Worm (Caenorhabditis elegans) whole organism, L4/young adult: ENCODE results near the gene npr-12.
A peak's percentile ranks its signal among the peaks of the same experiment; 100 is the strongest.

Experiments used
- W03F9.2 ChIP-seq: fragments of 150-350 bp; optimal IDR thresholded peaks from 2 replicates; lab custom pipeline; 2014; ENCODE audit warnings: missing biosample characterization, missing genetic modification characterization
- dao-5 ChIP-seq: sonication (generic microtip); optimal IDR thresholded peaks from 2 replicates; lab custom pipeline; 2016; ENCODE audit warnings: missing genotype, missing genetic modification characterization, moderate library complexity, missing compliant biosample characterization
- him-1 ChIP-seq: sonication (generic microtip); optimal IDR thresholded peaks from 2 replicates; lab custom pipeline; 2016; ENCODE audit warnings: missing genotype, missing genetic modification reagents, missing genetic modification characterization, missing compliant biosample characterization

npr-12 gene

DNA sequence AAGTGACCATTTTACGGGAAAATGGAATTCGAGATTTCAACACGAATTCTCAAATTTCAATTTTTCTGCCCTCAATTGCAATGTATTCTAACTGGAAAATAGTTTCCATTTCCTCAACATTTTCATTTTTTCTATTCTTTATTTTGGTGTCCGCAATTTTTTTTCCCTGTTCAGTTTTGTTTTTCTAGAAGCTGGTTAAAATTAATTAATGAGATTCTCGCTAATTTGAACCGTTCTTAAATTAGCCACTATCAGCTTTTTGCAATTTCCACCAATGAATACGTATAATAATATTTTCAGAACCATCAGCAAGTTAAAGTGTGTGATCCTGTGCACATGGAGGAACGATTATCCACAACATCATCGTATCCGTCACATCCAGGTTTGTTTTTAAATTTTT, 19.9 kb upstream of the npr-12 start, which contains the start of gene jnk-1:
TSS of gene jnk-1 (plus strand) at position 301 of the 400 bp plus-strand sequence.
- no peak for TF ChIP-seq dao-5 (tag; lab: Kevin White, UChicago)
- no peak for TF ChIP-seq W03F9.2 (tag; lab: Kevin White, UChicago)
- no peak for TF ChIP-seq him-1 (tag; lab: Kevin White, UChicago)

DNA sequence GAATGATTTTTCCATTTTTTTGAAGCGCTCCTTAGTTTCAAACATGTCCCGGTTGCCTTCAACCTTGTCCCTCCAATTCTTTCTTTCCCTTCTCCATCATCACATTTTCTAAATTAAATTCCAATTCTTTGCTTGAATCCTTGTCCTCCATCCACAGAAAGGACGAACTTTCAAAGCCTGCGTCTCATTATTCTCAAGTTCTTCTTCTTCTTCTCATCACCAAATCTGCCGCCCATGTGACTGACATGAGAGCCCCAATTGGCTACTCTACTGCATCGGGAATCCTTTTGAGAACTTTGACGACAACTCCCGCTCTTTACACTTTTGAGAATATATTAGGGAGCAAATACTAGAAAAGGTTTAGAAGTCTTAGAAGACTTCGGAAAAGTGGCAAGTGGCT, 19.2 kb upstream of the npr-12 start:
- no peak for TF ChIP-seq him-1 (tag; lab: Kevin White, UChicago)
- no peak for TF ChIP-seq W03F9.2 (tag; lab: Kevin White, UChicago)

DNA sequence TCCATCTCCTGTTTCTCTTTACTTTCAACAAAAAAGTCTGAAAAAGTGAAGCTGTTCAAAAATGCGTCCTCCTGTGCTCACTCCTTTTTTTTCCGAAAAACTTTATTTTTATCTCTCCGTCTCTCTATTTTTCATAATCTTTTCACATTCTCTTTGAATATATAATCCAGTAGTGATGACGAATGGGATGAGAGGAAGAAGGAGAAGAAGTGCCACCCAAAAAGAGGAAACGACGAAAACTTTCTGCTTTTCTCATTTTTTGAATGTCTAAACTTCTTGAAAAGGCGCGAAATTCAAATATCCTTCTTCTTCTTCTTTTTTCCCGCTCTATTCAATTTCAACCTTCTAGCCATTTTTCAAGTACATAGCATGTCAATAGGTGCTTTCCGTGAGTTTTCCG, 17.2 kb upstream of the npr-12 start:
- TF ChIP-seq W03F9.2 (tag; lab: Kevin White, UChicago), result no peak
- TF ChIP-seq dao-5 (tag; lab: Kevin White, UChicago), result no peak
- no peak for TF ChIP-seq him-1 (tag; lab: Kevin White, UChicago)

DNA sequence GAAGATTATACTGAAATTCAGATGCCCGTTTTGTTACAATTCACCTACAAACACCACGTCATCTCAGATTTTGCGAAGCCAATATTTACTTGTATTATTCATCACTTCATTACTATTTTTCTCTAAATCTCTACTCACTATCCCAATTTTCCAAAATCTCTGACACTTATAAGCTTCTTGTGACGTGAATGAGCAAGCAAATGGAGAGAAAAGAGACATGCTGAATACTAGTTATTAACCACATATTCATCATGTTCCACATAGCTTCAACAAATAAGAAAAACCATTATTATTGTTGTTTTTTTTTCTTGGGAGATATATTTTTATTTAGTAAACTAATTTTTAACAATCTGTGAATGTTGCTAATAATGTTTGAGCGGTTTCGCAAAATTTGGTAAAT, 13.8 kb upstream of the npr-12 start:
- TF ChIP-seq W03F9.2 (tag; lab: Kevin White, UChicago) (no peak), dao-5 (tag; lab: Kevin White, UChicago) (no peak), him-1 (tag; lab: Kevin White, UChicago) (no peak)

DNA sequence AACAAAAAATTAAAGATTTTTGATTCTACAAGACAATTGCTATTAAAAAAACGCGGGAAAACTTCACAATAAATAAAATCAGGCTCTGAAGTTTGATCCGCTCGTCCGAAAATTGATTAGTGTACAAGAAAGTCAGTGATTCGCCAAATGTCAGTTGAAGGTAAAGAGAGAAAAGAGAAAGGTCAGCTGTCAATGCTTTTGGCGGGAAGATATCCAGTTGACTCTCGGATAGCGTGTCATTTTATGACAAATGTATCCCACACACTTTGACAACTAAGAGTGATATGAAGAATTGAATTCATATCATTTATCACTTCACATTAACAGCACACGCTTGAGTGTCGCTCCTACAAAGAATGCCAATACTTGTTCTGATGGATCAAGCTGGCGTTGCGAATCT, 9.4 kb upstream of the npr-12 start:
- TF ChIP-seq dao-5 (tag; lab: Kevin White, UChicago) (no peak), him-1 (tag; lab: Kevin White, UChicago) (no peak), W03F9.2 (tag; lab: Kevin White, UChicago) (no peak)

DNA sequence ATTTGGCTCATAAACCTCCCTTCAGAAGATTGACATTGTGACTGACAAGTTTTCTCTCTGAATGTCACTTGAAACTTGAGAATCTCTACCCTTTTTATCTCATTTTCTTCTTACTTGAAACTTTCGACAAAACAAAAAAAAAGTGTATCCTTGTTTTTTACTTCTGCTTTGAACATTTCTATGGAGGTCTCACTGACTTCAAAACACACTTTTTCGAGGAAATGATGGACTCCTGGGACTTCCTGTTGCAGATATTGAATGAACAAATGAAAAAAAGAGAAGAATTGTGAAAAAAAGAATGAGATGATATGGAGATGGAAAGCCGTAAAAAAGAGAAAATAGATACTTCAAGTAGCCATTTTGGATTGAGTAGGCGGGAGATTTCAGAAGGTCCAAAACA, 3.7 kb upstream of the npr-12 start:
- no peak for TF ChIP-seq him-1 (tag; lab: Kevin White, UChicago)
- no peak for TF ChIP-seq dao-5 (tag; lab: Kevin White, UChicago)
- no peak for TF ChIP-seq W03F9.2 (tag; lab: Kevin White, UChicago)

DNA sequence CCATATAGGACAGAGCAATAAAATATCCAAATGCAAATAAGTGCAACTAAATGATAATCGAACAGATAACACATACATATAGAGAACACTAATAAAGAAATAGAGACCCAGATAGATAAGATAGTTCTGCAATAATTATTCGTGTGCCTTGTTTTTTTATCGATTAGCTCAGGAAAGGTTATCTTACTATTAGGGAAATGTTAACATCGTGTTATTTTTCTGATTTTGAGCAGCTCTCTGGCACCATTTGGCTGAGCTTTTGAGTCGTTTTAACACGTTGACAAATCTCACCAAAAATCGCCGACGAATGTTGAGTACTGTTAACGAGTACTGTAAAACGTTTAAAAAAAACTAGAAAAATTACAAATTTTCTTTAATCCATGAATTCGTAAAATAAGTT, 9.0 kb downstream of the npr-12 start, which contains the start of gene cest-6:
TSS of gene cest-6 (minus strand) at position 101 of the 400 bp plus-strand sequence.
- TF ChIP-seq W03F9.2 (tag; lab: Kevin White, UChicago), result no peak
- TF ChIP-seq him-1 (tag; lab: Kevin White, UChicago), result no peak
- TF ChIP-seq dao-5 (tag; lab: Kevin White, UChicago), result no peak

DNA sequence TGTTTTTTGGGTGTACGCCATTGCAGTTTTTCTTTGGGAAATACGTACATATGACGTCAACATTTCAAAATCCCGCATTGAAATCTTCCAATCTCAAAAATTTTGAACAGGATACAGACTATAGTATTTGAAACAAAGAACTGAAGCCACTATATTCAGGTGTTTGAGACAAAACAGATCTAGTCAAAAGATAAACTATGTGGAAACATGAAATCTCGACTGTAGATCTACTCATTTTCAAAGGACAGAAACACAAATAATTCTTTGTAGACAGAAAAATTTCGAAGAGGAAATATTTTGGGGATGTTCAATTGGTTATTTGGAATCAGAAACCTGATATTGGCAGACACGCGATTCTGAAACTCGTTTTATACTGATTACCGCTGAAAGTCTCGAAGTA, 11.9 kb downstream of the npr-12 start:
- TF ChIP-seq W03F9.2 (tag; lab: Kevin White, UChicago) (no peak), dao-5 (tag; lab: Kevin White, UChicago) (no peak), him-1 (tag; lab: Kevin White, UChicago) (no peak)

DNA sequence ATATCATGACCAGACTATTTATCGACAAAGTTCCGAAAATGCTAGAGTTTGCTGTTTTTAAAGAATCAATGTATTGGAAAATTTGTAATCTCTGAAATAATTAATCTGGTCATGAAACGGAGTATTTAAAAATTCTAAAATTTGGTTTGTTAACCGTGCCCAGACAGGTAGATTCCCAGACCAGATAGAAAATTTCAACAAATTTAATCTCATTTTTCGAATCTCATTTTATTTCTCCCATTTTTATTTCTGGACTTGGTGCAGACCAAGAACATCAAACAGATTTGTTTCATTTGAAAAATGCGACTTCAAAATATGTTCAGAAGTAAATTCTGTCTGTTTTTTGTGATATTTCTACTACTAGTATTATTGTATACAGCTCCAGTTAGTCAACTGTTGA, 14.4 kb downstream of the npr-12 start, which contains the start of gene T22D1.1:
TSS of gene T22D1.1 (plus strand) at position 301 of the 400 bp plus-strand sequence.
- TF ChIP-seq dao-5 (tag; lab: Kevin White, UChicago) (no peak), W03F9.2 (tag; lab: Kevin White, UChicago) (no peak), him-1 (tag; lab: Kevin White, UChicago) (no peak)

DNA sequence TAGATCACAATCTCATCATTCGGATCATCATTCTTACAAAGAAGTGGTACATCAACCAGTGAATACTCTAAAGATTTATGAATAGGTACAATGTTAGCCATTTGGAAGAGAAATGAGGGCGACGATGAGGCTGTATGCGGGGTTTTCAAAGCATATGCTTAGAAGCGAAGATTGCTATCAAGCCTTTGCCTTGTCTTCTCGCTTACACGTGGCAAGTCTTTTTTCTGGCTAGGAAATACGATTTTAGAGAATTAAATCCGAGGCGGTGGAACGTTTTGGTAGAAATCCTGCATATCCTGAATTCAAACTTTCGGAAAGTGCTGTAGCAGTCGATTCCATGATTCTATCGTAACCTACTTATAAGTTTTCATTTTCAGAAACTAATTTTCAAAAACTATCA, 17.4 kb downstream of the npr-12 start, which contains the start of gene T22D1.18:
TSS of gene T22D1.18 (minus strand) at position 101 of the 400 bp plus-strand sequence.
- TF ChIP-seq W03F9.2 (tag; lab: Kevin White, UChicago) (no peak), him-1 (tag; lab: Kevin White, UChicago) (no peak), dao-5 (tag; lab: Kevin White, UChicago) (no peak)

DNA sequence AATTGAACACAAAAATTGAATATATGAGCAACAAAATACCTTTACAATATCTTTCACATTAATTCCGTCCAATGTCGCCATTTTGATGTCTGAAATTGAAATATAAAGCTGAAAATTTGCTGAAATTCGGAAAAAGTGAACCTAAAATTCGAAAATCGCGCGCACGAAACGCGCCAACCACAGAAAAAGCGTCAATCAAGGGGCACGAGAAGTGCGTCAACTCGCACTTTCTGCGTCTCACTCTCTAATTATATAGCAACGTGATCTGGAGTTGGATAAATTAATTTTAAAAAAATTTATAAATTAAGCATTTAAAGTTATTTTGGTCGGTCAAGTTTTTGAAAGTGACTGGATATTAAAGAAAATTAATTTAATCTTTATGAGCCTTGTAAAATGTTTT, 18.1 kb downstream of the npr-12 start, which contains the start of gene ruvb-2:
TSS of gene ruvb-2 (minus strand) at position 89 of the 400 bp plus-strand sequence.
- TF ChIP-seq W03F9.2 (tag; lab: Kevin White, UChicago) (peak; percentile 92), dao-5 (tag; lab: Kevin White, UChicago) (no peak), him-1 (tag; lab: Kevin White, UChicago) (peak; percentile 30)

DNA sequence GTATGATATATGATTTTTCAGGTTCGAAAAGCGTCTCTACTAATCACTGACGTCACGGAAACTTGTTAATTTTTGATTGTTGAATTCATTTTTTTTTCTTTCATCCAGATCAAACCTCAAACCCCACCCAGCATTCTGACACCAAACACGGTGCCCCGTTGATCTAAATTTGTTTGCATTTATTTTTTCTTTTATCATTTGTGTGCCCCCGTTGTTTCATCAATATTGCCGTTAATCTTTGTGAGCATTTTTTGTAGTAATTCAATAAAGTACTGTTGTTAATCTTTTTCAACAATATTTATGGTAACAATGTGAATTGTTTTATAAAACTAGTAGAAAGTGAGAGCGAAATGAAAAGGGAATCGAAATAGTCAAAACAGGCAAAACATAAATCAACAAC, 20.6 kb downstream of the npr-12 start:
- TF ChIP-seq dao-5 (tag; lab: Kevin White, UChicago) (no peak), W03F9.2 (tag; lab: Kevin White, UChicago) (no peak), him-1 (tag; lab: Kevin White, UChicago) (no peak)

DNA sequence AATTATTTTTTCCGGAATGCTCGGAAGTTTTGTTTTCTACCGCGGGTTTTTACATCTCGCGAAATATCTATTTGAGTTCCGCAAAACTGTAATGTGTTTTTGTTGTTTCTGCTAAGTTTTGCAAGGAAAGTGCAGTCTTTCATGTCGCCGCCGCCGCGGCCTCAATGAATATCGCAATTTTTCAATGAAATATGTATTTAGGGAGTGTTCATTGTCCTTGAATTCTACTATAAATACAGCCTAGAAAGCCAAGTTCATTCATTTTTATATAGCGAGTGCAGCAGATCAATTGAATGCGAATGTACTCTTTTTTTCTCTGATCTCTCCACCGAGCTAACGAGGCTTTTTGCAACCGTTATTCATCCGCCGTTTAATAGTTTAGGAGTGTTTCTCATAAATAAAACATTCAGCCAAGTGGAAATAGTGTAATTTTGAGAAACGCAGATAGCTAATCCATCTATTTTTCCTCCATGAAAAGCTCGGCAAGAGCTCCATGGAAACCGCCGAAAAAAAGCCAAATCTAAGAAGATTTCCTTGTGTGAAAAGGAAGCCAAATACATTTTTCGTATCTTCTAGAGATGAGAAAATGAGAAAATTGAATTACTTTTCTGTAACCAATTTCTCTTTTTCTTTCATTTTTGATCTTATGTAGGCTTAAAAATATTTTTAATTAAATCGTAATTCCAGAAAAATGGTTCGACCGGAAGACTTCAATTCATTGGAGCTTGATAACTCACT, 24.4 kb downstream of the npr-12 start, which contains the start of gene T22D1.3:
TSS of gene T22D1.3 (plus strand) at position 688 of the 738 bp plus-strand sequence.
- TF ChIP-seq him-1 (tag; lab: Kevin White, UChicago), result no peak
- TF ChIP-seq dao-5 (tag; lab: Kevin White, UChicago), result no peak
- TF ChIP-seq W03F9.2 (tag; lab: Kevin White, UChicago), result no peak
